Worm (Caenorhabditis elegans) whole organism, mixed stage, embryonic: ENCODE results near the gene efl-3.

Experiments
- flh-1 ChIP-seq: fragments of 200-800 bp; sonication (Bioruptor generic); optimal IDR thresholded peaks from 2 replicates; lab custom pipeline; 2018; ENCODE audit warnings: mild to moderate bottlenecking, missing genetic modification characterization, moderate library complexity, missing compliant biosample characterization
- lin-13 ChIP-seq: fragments of 150-350 bp; optimal IDR thresholded peaks from 2 replicates; lab custom pipeline; 2014; ENCODE audit warnings: missing biosample characterization, missing genetic modification characterization
- lsy-2 ChIP-seq: fragments of 150-350 bp; optimal IDR thresholded peaks from 2 replicates; lab custom pipeline; 2014; ENCODE audit warnings: missing biosample characterization, missing genetic modification characterization
- nhr-237 ChIP-seq: fragments of 150-350 bp; optimal IDR thresholded peaks from 2 replicates; lab custom pipeline; 2014; ENCODE audit warnings: missing biosample characterization, missing genetic modification characterization
- snpc-4 ChIP-seq: fragments of 150-350 bp; optimal IDR thresholded peaks from 2 replicates; lab custom pipeline; 2014; ENCODE audit warnings: missing biosample characterization, missing genetic modification characterization
- unc-39 ChIP-seq: fragments of 150-350 bp; optimal IDR thresholded peaks from 2 replicates; lab custom pipeline; 2014; ENCODE audit warnings: missing biosample characterization, missing genetic modification characterization
- unc-62 ChIP-seq: fragments of 150-350 bp; optimal IDR thresholded peaks from 2 replicates; lab custom pipeline; 2014; ENCODE audit warnings: missing biosample characterization, missing genetic modification reagents, missing genetic modification characterization

DNA sequence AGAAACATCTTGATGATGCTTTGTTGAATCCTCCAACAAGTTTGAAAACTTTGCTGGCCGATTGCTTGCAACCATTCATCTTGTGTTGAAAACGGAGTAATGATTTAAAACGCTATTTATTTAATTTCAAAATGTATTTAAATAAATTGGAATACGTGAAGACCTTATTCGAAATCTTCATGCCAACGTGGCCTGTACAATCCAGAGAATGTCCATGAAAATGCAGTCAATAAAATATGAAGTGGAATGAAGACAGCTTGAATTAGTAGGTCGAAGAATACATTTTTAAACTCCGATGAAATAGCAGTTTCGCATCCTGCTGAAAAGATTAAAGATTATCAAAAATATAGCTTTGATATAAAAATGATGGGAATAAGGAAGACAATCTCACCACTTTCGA, 42.0 kb downstream of the efl-3 start, which contains the start of gene F22B5.5:
- TF ChIP-seq unc-39 (tag; lab: Kevin White, UChicago) = no peak
- no peak for TF ChIP-seq snpc-4 (tag; lab: Kevin White, UChicago)
- TF ChIP-seq lin-13 (tag; lab: Kevin White, UChicago) = no peak
- no peak for TF ChIP-seq flh-1 (GFP tag; lab: Kevin White, UChicago)
- TF ChIP-seq lsy-2 (tag; lab: Kevin White, UChicago) = no peak
- TF ChIP-seq unc-62 (GFP tag; lab: Kevin White, UChicago) = no peak
- no peak for TF ChIP-seq nhr-237 (tag; lab: Kevin White, UChicago)
